Fruit fly (Drosophila melanogaster) whole organism, wandering third instar larva: ENCODE measurements around the gene Lsm12a.

ENCODE experiments used
- Abd-B ChIP-seq: fragments of >200 bp; optimal IDR thresholded peaks from 2 replicates; lab custom pipeline; 2017; ENCODE audit warnings: missing biosample characterization, missing genetic modification characterization
- Dfd ChIP-seq: fragments of >200 bp; optimal IDR thresholded peaks from 2 replicates; lab custom pipeline; 2017; ENCODE audit warnings: missing biosample characterization, missing genetic modification characterization
- Dif ChIP-seq: fragments of 200-275, 200-300 bp; sonication (Bioruptor generic); optimal IDR thresholded peaks from 2 replicates; lab custom pipeline; 2018; ENCODE audit warnings: missing biosample characterization, missing genetic modification characterization; ENCODE audit not compliant: partially characterized antibody
- GATAd ChIP-seq: sonication (Bioruptor generic); optimal IDR thresholded peaks from 2 replicates; lab custom pipeline; 2016; ENCODE audit warnings: missing biosample characterization, missing genetic modification characterization
- HLH106 ChIP-seq: fragments of 200-800 bp; optimal IDR thresholded peaks from 3 replicates; lab custom pipeline; 2019; ENCODE audit warnings: missing biosample characterization, mild to moderate bottlenecking, missing genetic modification characterization, moderate library complexity
- Hnf4 ChIP-seq: fragments of 200-800 bp; sonication (Bioruptor generic); optimal IDR thresholded peaks from 2 replicates; lab custom pipeline; 2016; ENCODE audit warnings: missing biosample characterization, mild to moderate bottlenecking, missing genetic modification characterization
- Hr83 ChIP-seq: fragments of 200-300 bp; sonication (Bioruptor generic); optimal IDR thresholded peaks from 2 replicates; lab custom pipeline; 2016; ENCODE audit warnings: missing biosample characterization, mild to moderate bottlenecking, missing genetic modification characterization, moderate library complexity; ENCODE audit not compliant: poor library complexity, severe bottlenecking
- Jra ChIP-seq: sonication (Bioruptor generic); optimal IDR thresholded peaks from 2 replicates; lab custom pipeline; 2016; ENCODE audit warnings: missing biosample characterization, missing genetic modification characterization
- Mio ChIP-seq: sonication (Bioruptor generic); optimal IDR thresholded peaks from 2 replicates; lab custom pipeline; 2016; ENCODE audit warnings: missing biosample characterization, missing genetic modification characterization
- Myc ChIP-seq: fragments of >200 bp; optimal IDR thresholded peaks from 2 replicates; lab custom pipeline; 2017
- OdsH ChIP-seq: fragments of 200-800 bp; sonication (Bioruptor generic); optimal IDR thresholded peaks from 2 replicates; lab custom pipeline; 2016; ENCODE audit warnings: missing biosample characterization, mild to moderate bottlenecking, missing genetic modification characterization
- Rel ChIP-seq, 2 experiments: fragments of 200-800 bp; sonication (Bioruptor generic) in 1 of 2; optimal IDR thresholded peaks; 2 replicates in 1 of 2; 3 replicates in 1 of 2; lab custom pipeline; 2016 to 2019; ENCODE audit warnings: mild to moderate bottlenecking in 2 of 2, missing biosample characterization in 2 of 2, missing genetic modification characterization in 2 of 2, moderate library complexity in 1 of 2
- Sp1 ChIP-seq: fragments of 200-800 bp; sonication (Bioruptor generic); optimal IDR thresholded peaks from 3 replicates; lab custom pipeline; 2019; ENCODE audit warnings: missing biosample characterization, mild to moderate bottlenecking, missing genetic modification characterization, moderate library complexity
- Vsx2 ChIP-seq: fragments of 200-300, 225-300 bp; sonication (Bioruptor generic); optimal IDR thresholded peaks from 2 replicates; lab custom pipeline; 2018; ENCODE audit warnings: missing biosample characterization, missing genetic modification characterization; ENCODE audit not compliant: partially characterized antibody
- br ChIP-seq: fragments of 200-800 bp; sonication (Bioruptor generic); optimal IDR thresholded peaks from 2 replicates; lab custom pipeline; 2016; ENCODE audit warnings: missing biosample characterization, missing genetic modification characterization
- brk ChIP-seq: fragments of 200-800 bp; sonication (Bioruptor generic); optimal IDR thresholded peaks from 2 replicates; lab custom pipeline; 2016; ENCODE audit warnings: missing biosample characterization, mild to moderate bottlenecking, missing genetic modification characterization
- dl ChIP-seq, 2 experiments: fragments of 175-275, 200-275 bp in 1 of 2; fragments of 200-275 bp in 1 of 2; sonication (Bioruptor generic); optimal IDR thresholded peaks; lab custom pipeline; 2018; ENCODE audit warnings: mild to moderate bottlenecking in 2 of 2, missing biosample characterization in 2 of 2, missing genetic modification characterization in 2 of 2, moderate library complexity in 2 of 2; ENCODE audit not compliant: partially characterized antibody in 2 of 2, insufficient read depth in 1 of 2
- dmrt93B ChIP-seq: fragments of 200-800 bp; sonication (Bioruptor generic); optimal IDR thresholded peaks from 2 replicates; lab custom pipeline; 2018; ENCODE audit warnings: missing biosample characterization, mild to moderate bottlenecking, missing genetic modification characterization
- foxo ChIP-seq, 2 experiments: fragments of 200-800 bp; sonication (Bioruptor generic); optimal IDR thresholded peaks; 2 replicates in 1 of 2; 3 replicates in 1 of 2; lab custom pipeline; 2016 to 2017; ENCODE audit warnings: missing biosample characterization in 2 of 2, missing genetic modification characterization in 2 of 2
- fru ChIP-seq: fragments of 200-800 bp; sonication (Bioruptor generic); optimal IDR thresholded peaks from 3 replicates; lab custom pipeline; 2016; ENCODE audit warnings: missing biosample characterization, mild to moderate bottlenecking, missing genetic modification characterization
- h ChIP-seq: fragments of 200-800 bp; sonication (Bioruptor generic); optimal IDR thresholded peaks from 3 replicates; lab custom pipeline; 2016; ENCODE audit warnings: missing biosample characterization, mild to moderate bottlenecking, missing genetic modification characterization
- jim ChIP-seq: fragments of 175-275, 200-325 bp; sonication (Bioruptor generic); optimal IDR thresholded peaks from 2 replicates; lab custom pipeline; 2016; ENCODE audit warnings: missing biosample characterization, mild to moderate bottlenecking, missing genetic modification characterization
- lola ChIP-seq: fragments of >200 bp; optimal IDR thresholded peaks from 2 replicates; lab custom pipeline; 2017; ENCODE audit warnings: missing biosample characterization, missing genetic modification characterization
- pan ChIP-seq: fragments of >200 bp; optimal IDR thresholded peaks from 2 replicates; lab custom pipeline; 2017
- rgr ChIP-seq: fragments of 200-800 bp; sonication (Bioruptor generic); optimal IDR thresholded peaks from 3 replicates; lab custom pipeline; 2016; ENCODE audit warnings: missing biosample characterization, mild to moderate bottlenecking, missing genetic modification characterization
- tai ChIP-seq: sonication (Bioruptor generic); optimal IDR thresholded peaks from 2 replicates; lab custom pipeline; 2016; ENCODE audit warnings: missing biosample characterization, missing genetic modification characterization
- usp ChIP-seq: fragments of >200 bp; optimal IDR thresholded peaks from 2 replicates; lab custom pipeline; 2017; ENCODE audit warnings: missing biosample characterization, missing genetic modification characterization
- woc ChIP-seq: sonication (Bioruptor generic); optimal IDR thresholded peaks from 2 replicates; lab custom pipeline; 2016; ENCODE audit warnings: missing biosample characterization, mild to moderate bottlenecking, missing genetic modification characterization

Lsm12a gene

dm6 chrX:12028825-12029514 lies 10.5 kb downstream of the Lsm12a start, which contains the start of gene Usp7:
Gene Usp7, minus strand, starts transcription at chrX:12029032.
- peak; percentile 64 for TF ChIP-seq Myc (lab: Kevin White, UChicago)
- TF ChIP-seq Hnf4 (GFP tag; lab: Kevin White, UChicago): no peak
- peak; percentile 49 for TF ChIP-seq woc
- TF ChIP-seq Rel (GFP tag; optimal IDR thresholded peaks at IDR 0.05; lab: Kevin White, UChicago): no peak
- peak; percentile 36 for TF ChIP-seq Rel (tag; optimal IDR thresholded peaks at IDR 0.05; lab: Kevin White, UChicago)
- TF ChIP-seq dmrt93B: no peak
- TF ChIP-seq Sp1 (GFP tag; lab: Kevin White, UChicago): peak; percentile 4

dm6 chrX:12031400-12031799 lies 13.0 kb downstream of the Lsm12a start, which contains the start of gene Cyp311a1:
Gene Cyp311a1, minus strand, starts transcription at chrX:12031465.
- TF ChIP-seq Jra (GFP tag; lab: Kevin White, UChicago) (no peak), HLH106 (tag; lab: Kevin White, UChicago) (peak; percentile 7), Dif (GFP tag; lab: Kevin White, UChicago) (no peak), Sp1 (GFP tag; lab: Kevin White, UChicago) (peak; percentile 23), OdsH (GFP tag; lab: Kevin White, UChicago) (no peak), Hr83 (GFP tag; lab: Kevin White, UChicago) (no peak)

dm6 chrX:12032136-12032682 lies 13.8 kb downstream of the Lsm12a start, which contains the start of gene Cyp318a1:
Gene Cyp318a1, plus strand, starts transcription at chrX:12032632.
- TF ChIP-seq fru (GFP tag; lab: Kevin White, UChicago): no peak
- no peak for TF ChIP-seq Jra (GFP tag; lab: Kevin White, UChicago)
- TF ChIP-seq, all 38 proteins: peak for 0

DNA sequence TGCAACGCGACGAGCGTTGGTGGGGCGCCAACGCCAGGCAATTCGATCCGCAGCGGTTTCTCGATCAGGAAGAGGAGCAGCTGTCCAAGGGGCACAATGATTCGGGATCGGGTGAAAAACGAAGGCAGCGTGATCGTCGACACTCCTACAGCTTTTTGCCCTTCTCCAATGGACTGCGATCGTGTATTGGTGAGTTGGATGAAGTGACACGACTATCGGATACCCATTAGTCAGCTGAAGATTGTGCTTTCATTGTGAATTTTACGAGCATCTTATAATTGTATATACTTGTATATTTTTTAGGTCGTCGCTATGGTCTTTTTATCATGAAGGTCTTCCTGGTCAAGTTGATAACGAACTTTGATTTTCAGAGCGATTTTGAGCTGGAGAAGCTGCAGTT lies 16.3 kb downstream of the Lsm12a start:
- TF ChIP-seq br (GFP tag; lab: Kevin White, UChicago): no peak
- TF ChIP-seq GATAd (GFP tag; lab: Kevin White, UChicago): no peak
- no peak for TF ChIP-seq Rel (GFP tag; optimal IDR thresholded peaks at IDR 0.05; lab: Kevin White, UChicago)
- TF ChIP-seq Rel (tag; optimal IDR thresholded peaks at IDR 0.05; lab: Kevin White, UChicago): no peak
- TF ChIP-seq Vsx2 (GFP tag; lab: Kevin White, UChicago): no peak
- no peak for TF ChIP-seq dl (GFP tag; optimal IDR thresholded peaks at IDR 0.05; lab: Kevin White, UChicago; ENCODE audit: insufficient read depth in 1 of 2, partially characterized antibody in 2 of 2)
- no peak for TF ChIP-seq tai (GFP tag; lab: Kevin White, UChicago)
- TF ChIP-seq lola (GFP tag; lab: Kevin White, UChicago): no peak
- TF ChIP-seq Jra (GFP tag; lab: Kevin White, UChicago): no peak
- no peak for TF ChIP-seq jim (GFP tag; lab: Kevin White, UChicago)
- TF ChIP-seq pan (lab: Kevin White, UChicago): no peak
- TF ChIP-seq Hnf4 (GFP tag; lab: Kevin White, UChicago): no peak
- no peak for TF ChIP-seq Mio (GFP tag; lab: Kevin White, UChicago)
- TF ChIP-seq fru (GFP tag; lab: Kevin White, UChicago): no peak
- no peak for TF ChIP-seq Abd-B (GFP tag; lab: Kevin White, UChicago)
- TF ChIP-seq Hr83 (GFP tag; lab: Kevin White, UChicago): no peak

- TF ChIP-seq brk (GFP tag; lab: Kevin White, UChicago) (peak; percentile 19), rgr (GFP tag; lab: Kevin White, UChicago) (no peak), Myc (lab: Kevin White, UChicago) (peak; percentile 51), h (GFP tag; lab: Kevin White, UChicago) (no peak)
Measured at dm6 chrX:12035207-12035606, 16.8 kb downstream of the Lsm12a start.

dm6 chrX:12043398-12043797 lies 25.0 kb downstream of the Lsm12a start, which contains the start of gene Ten-a:
Gene Ten-a, plus strand, starts transcription at chrX:12043698.
- no peak for TF ChIP-seq Dfd (GFP tag; lab: Kevin White, UChicago)
- no peak for TF ChIP-seq Sp1 (GFP tag; lab: Kevin White, UChicago)
- TF ChIP-seq fru (GFP tag; lab: Kevin White, UChicago): no peak
- TF ChIP-seq Hnf4 (GFP tag; lab: Kevin White, UChicago): no peak
- TF ChIP-seq woc: no peak
- no peak for TF ChIP-seq pan (lab: Kevin White, UChicago)
- no peak for TF ChIP-seq GATAd (GFP tag; lab: Kevin White, UChicago)
- no peak for TF ChIP-seq dmrt93B
- no peak for TF ChIP-seq usp
- no peak for TF ChIP-seq Abd-B (GFP tag; lab: Kevin White, UChicago)
- no peak for TF ChIP-seq jim (GFP tag; lab: Kevin White, UChicago)
- TF ChIP-seq foxo (GFP tag; optimal IDR thresholded peaks at IDR 0.05; lab: Kevin White, UChicago): no peak
- TF ChIP-seq brk (GFP tag; lab: Kevin White, UChicago): no peak
- no peak for TF ChIP-seq br (GFP tag; lab: Kevin White, UChicago)
